Worm (Caenorhabditis elegans): ENCODE data around the gene swt-3.
A peak's percentile ranks its signal among the peaks of the same experiment; 100 is the strongest.

swt-3 gene

ce11 chrIV:10778582-10778981 lies 1.9 kb downstream of the swt-3 start (continued):
- TF ChIP-seq dve-1 (tag; optimal IDR thresholded peaks at IDR 0.05; ENCODE audit: insufficient read depth): no peak
- TF ChIP-seq Y105C5A.15 (GFP tag; IDR thresholded peaks at IDR 0.05): no peak
- TF ChIP-seq tra-1 (GFP tag; IDR thresholded peaks at IDR 0.05): no peak
- no peak for TF ChIP-seq tag-97 (GFP tag; IDR thresholded peaks at IDR 0.05)
- no peak for TF ChIP-seq mes-2 (tag; optimal IDR thresholded peaks at IDR 0.05; ENCODE audit: poor library complexity, severe bottlenecking)

DNA sequence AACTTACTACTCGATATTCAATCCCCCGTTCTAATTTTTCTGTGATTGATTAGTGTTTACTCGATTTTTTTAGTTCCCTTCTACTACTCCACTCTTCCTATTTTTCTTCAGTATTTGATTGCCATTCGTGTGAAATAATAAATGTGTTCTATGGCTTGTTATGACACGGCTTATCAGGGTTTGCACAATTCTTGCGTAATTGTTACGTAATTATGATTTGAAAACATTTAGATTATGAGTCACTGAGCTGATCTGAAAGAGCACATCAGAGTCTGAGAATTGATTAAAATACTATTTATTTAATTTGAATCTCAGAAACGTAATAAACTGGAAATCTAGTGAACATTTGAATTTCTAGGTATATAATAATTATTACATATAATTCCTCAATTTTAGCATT lies 2.9 kb downstream of the swt-3 start:
- TF ChIP-seq T20F7.1 (GFP tag; optimal IDR thresholded peaks at IDR 0.05) (no peak), snpc-1.2 (GFP tag; IDR thresholded peaks at IDR 0.05) (0 out of 2 replicates have a peak, but pooled peaks have one; percentile 14)

DNA sequence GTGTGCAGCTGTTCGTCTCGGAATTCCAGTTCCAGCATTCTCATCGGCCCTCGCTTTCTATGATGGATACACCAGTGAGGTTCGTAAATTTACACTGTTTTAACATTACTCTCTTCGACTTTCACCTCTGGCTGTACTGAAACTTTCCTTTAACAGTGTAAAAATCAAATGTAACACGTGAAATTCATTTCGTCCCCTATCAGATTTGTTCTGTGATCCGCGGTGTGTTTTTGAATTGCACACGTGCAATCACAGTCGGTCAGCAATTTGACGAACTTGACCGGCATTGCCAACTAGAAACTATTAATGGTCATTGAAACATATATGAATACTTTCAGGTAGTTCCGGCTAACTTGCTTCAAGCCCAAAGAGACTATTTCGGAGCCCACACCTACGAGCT lies 3.4 kb downstream of the swt-3 start:
- no peak for TF ChIP-seq fos-1 (tag; optimal IDR thresholded peaks at IDR 0.05)
- TF ChIP-seq nhr-237 (tag; optimal IDR thresholded peaks at IDR 0.05): no peak
- no peak for TF ChIP-seq F26F4.8 (GFP tag; conservative IDR thresholded peaks at IDR 0.05)
- TF ChIP-seq nhr-77 (tag; optimal IDR thresholded peaks at IDR 0.05): no peak
- TF ChIP-seq mxl-2 (GFP tag; conservative IDR thresholded peaks at IDR 0.05): 0 out of 2 replicates have a peak, but pooled peaks have one; percentile 49
- TF ChIP-seq nhr-28 (tag; optimal IDR thresholded peaks at IDR 0.05): peak; percentile 7
- TF ChIP-seq lim-7 (GFP tag; IDR thresholded peaks at IDR 0.05): no peak
- TF ChIP-seq hlh-11 (tag; optimal IDR thresholded peaks at IDR 0.05): no peak
- no peak for TF ChIP-seq ceh-82 (tag; optimal IDR thresholded peaks at IDR 0.05)
- TF ChIP-seq hlh-30 (tag; optimal IDR thresholded peaks at IDR 0.05; ENCODE audit: insufficient read depth): peak; percentile 17
- TF ChIP-seq ceh-62 (tag; optimal IDR thresholded peaks at IDR 0.05): no peak
- no peak for TF ChIP-seq attf-4 (tag; optimal IDR thresholded peaks at IDR 0.05)
- TF ChIP-seq lsy-2 (tag; optimal IDR thresholded peaks at IDR 0.05): no peak
- peak in 1 of 2 experiments; percentile 66 for TF ChIP-seq unc-62 (GFP tag; optimal IDR thresholded peaks at IDR 0.05 in 1 of 2)
- no peak for TF ChIP-seq unc-62 (tag; optimal IDR thresholded peaks at IDR 0.05)
- no peak for TF ChIP-seq madf-5 (GFP tag; IDR thresholded peaks at IDR 0.05)
- peak; percentile 1 for TF ChIP-seq mxl-3 (GFP tag; optimal IDR thresholded peaks at IDR 0.05)
- TF ChIP-seq R02D3.7 (tag; optimal IDR thresholded peaks at IDR 0.05): no peak
- no peak for TF ChIP-seq mep-1 (tag; optimal IDR thresholded peaks at IDR 0.05)
- TF ChIP-seq saeg-2 (GFP tag; IDR thresholded peaks at IDR 0.05): no peak
- TF ChIP-seq T26A8.4 (GFP tag; IDR thresholded peaks at IDR 0.05): no peak

DNA sequence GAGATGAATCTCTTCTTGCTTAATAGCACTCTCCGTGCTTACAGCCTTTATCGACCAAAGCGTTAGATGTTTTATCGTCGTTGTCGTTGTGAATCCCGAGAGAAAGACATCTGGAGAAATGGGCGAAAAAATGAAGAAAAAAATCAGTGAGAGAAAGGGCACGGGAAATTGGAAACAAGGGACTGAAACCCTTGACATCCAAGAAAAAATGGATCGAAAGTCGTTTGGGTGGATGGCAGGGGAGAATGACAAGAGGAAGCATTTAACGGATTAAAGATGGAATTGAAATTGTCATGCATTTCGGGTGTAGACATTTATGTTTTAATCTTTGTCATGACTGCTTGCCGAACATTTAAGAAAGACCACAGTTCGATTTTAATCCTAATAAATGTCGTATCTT lies 6.7 kb downstream of the swt-3 start, which contains the start of gene inpp-1:
TSS of gene inpp-1 (minus strand) at position 101 of the 400 bp plus-strand sequence.
- no peak for TF ChIP-seq zip-11 (GFP tag; IDR thresholded peaks at IDR 0.05)
- no peak for TF ChIP-seq duxl-1 (tag; optimal IDR thresholded peaks at IDR 0.05; ENCODE audit: poor library complexity)
- TF ChIP-seq lir-3 (tag; optimal IDR thresholded peaks at IDR 0.05): no peak
- TF ChIP-seq ceh-82 (tag; optimal IDR thresholded peaks at IDR 0.05): no peak
- no peak for TF ChIP-seq cey-2 (tag; optimal IDR thresholded peaks at IDR 0.05; ENCODE audit: borderline replicate concordance, insufficient read depth)

DNA sequence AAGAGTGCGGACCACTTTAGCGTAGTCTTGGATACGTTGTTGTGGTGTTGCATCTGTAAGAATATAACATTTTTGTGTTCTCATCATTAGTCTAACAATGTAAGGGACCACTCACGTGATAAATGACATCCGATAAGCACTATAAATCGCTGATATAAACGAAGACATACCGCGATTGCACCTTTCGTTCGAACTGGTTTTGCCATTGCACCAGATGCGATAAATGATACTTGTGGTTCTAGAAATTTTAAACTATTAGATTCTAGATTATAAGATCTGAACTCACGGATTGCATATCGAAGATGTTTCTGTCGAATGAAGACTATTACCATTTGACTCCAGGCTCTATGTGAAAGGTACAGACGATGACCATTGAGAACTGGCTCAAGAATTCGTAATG lies 9.2 kb downstream of the swt-3 start:
- TF ChIP-seq dmd-8 (GFP tag; IDR thresholded peaks at IDR 0.05) (no peak), aha-1 (tag) (peak; percentile 94)

ce11 chrIV:10769353-10769752 lies 11.1 kb downstream of the swt-3 start, which contains the start of gene T25B9.9:
Gene T25B9.9 (plus strand): TSS chrIV:10769653.
- no peak for TF ChIP-seq ceh-44 (GFP tag; IDR thresholded peaks at IDR 0.05)
- peak in 1 of 2 experiments; percentile 35 for TF ChIP-seq unc-62 (GFP tag; optimal IDR thresholded peaks at IDR 0.05 in 1 of 2)
- no peak for TF ChIP-seq unc-62 (tag; optimal IDR thresholded peaks at IDR 0.05)

Data from whole organism, L4 larva.